Worm (Caenorhabditis elegans): ENCODE measurements around the gene Y105C5A.26.

- TF ChIP-seq mxl-2 (GFP tag; conservative IDR thresholded peaks at IDR 0.05) (no peak), R02D3.7 (tag; optimal IDR thresholded peaks at IDR 0.05) (no peak), daf-8 (GFP tag; IDR thresholded peaks at IDR 0.05) (no peak), nhr-28 (tag; optimal IDR thresholded peaks at IDR 0.05) (peak; percentile 47), F49E8.2 (tag; optimal IDR thresholded peaks at IDR 0.05; ENCODE audit: borderline replicate concordance) (no peak), lin-38 (GFP tag; IDR thresholded peaks at IDR 0.05) (no peak), Y105C5A.15 (GFP tag; IDR thresholded peaks at IDR 0.05) (no peak), ama-1 (optimal IDR thresholded peaks at IDR 0.05) (no peak), fkh-10 (GFP tag; optimal IDR thresholded peaks at IDR 0.05) (no peak), unc-130 (GFP tag; optimal IDR thresholded peaks at IDR 0.05) (no peak), ZK546.5 (tag; optimal IDR thresholded peaks at IDR 0.05) (no peak), aly-2 (tag; optimal IDR thresholded peaks at IDR 0.05) (no peak)
Measured at ce11 chrIV:15701962-15702361, 20.6 kb upstream of the Y105C5A.26 start.

Measured in whole organism, L4 larva.